Fruit fly (Drosophila melanogaster) whole organism, embryonic: ENCODE results near the gene MRG15.
A peak's percentile ranks its signal among the peaks of the same experiment; 100 is the strongest.

Source experiments
- Adf1 ChIP-seq: fragments of 200-800 bp; sonication (Bioruptor generic); IDR thresholded peaks from 2 replicates; pipeline ENCODE4 v1.3.6; 2022; ENCODE audit warnings: missing biosample characterization, missing genetic modification characterization
- B-H1 ChIP-seq: fragments of 200-800 bp; sonication (Bioruptor generic); IDR thresholded peaks from 3 replicates; pipeline ENCODE4 v1.3.6; 2022; ENCODE audit warnings: missing biosample characterization, missing genetic modification characterization
- B-H2 ChIP-seq: fragments of 200-800 bp; sonication (Bioruptor generic); optimal IDR thresholded peaks from 2 replicates; lab custom pipeline; 2018; ENCODE audit warnings: missing biosample characterization, mild to moderate bottlenecking, missing genetic modification characterization
- CG1024 ChIP-seq: fragments of 200-800 bp; sonication (Bioruptor generic); IDR thresholded peaks from 2 replicates; pipeline ENCODE4 v1.3.6; 2022; ENCODE audit warnings: missing biosample characterization, missing genetic modification characterization
- CG10321 ChIP-seq: fragments of 200-800 bp; sonication (Bioruptor generic); IDR thresholded peaks from 2 replicates; pipeline ENCODE4 v1.3.6; 2022; ENCODE audit warnings: missing biosample characterization, missing genetic modification characterization
- CG13424 ChIP-seq: fragments of 200-800 bp; sonication (Bioruptor generic); optimal IDR thresholded peaks from 2 replicates; lab custom pipeline; 2019; ENCODE audit warnings: missing biosample characterization, mild to moderate bottlenecking, missing genetic modification characterization, moderate library complexity
- CG13894 ChIP-seq: fragments of 200-800 bp; sonication (Bioruptor generic); optimal IDR thresholded peaks from 3 replicates; lab custom pipeline; 2018; ENCODE audit warnings: missing biosample characterization, mild to moderate bottlenecking, missing genetic modification characterization, moderate library complexity
- CG14965 ChIP-seq: fragments of 200-800 bp; sonication (Bioruptor generic); optimal IDR thresholded peaks from 2 replicates; lab custom pipeline; 2016; ENCODE audit warnings: missing biosample characterization, missing genetic modification characterization, borderline replicate concordance
- CG15479 ChIP-seq: fragments of 200-800 bp; sonication (Bioruptor generic); optimal IDR thresholded peaks from 3 replicates; lab custom pipeline; 2019; ENCODE audit warnings: missing biosample characterization, mild to moderate bottlenecking, missing genetic modification characterization, moderate library complexity
- CG30431 ChIP-seq: fragments of 200-800 bp; sonication (Bioruptor generic); optimal IDR thresholded peaks from 2 replicates; lab custom pipeline; 2017; ENCODE audit warnings: missing biosample characterization, missing genetic modification characterization
- CG31365 ChIP-seq: fragments of 200-800 bp; sonication (Bioruptor generic); optimal IDR thresholded peaks from 2 replicates; lab custom pipeline; 2018; ENCODE audit warnings: missing biosample characterization, mild to moderate bottlenecking, missing genetic modification characterization
- CG33557 ChIP-seq: fragments of 200-800 bp; sonication (Bioruptor generic); optimal IDR thresholded peaks from 2 replicates; lab custom pipeline; 2019; ENCODE audit warnings: missing biosample characterization, mild to moderate bottlenecking, missing genetic modification characterization, moderate library complexity
- CG5245 ChIP-seq: fragments of 200-800 bp; sonication (Bioruptor generic); optimal IDR thresholded peaks from 3 replicates; lab custom pipeline; 2016; ENCODE audit warnings: missing biosample characterization, missing genetic modification characterization
- CG7271 ChIP-seq: fragments of 200-800 bp; sonication (Bioruptor generic); optimal IDR thresholded peaks from 2 replicates; lab custom pipeline; 2018; ENCODE audit warnings: missing biosample characterization, mild to moderate bottlenecking, missing genetic modification characterization, moderate library complexity
- CG8478 ChIP-seq: fragments of >200 bp; optimal IDR thresholded peaks from 2 replicates; lab custom pipeline; 2018
- CG9932 ChIP-seq: fragments of 200-800 bp; sonication (Bioruptor generic); IDR thresholded peaks from 2 replicates; pipeline ENCODE4 v1.3.6; 2022; ENCODE audit warnings: missing biosample characterization, missing genetic modification characterization
- Deaf1 ChIP-seq: fragments of 200-800 bp; optimal IDR thresholded peaks from 3 replicates; lab custom pipeline; 2019; ENCODE audit warnings: missing biosample characterization, mild to moderate bottlenecking, missing genetic modification characterization, moderate library complexity
- Dp ChIP-seq: fragments of 200-800 bp; sonication (Bioruptor generic); optimal IDR thresholded peaks from 2 replicates; lab custom pipeline; 2018; ENCODE audit warnings: missing biosample characterization, mild to moderate bottlenecking, missing genetic modification characterization, moderate library complexity
- E2f2 ChIP-seq: fragments of 200-800 bp; sonication (Bioruptor generic); IDR thresholded peaks from 2 replicates; pipeline ENCODE4 v1.3.6; 2022; ENCODE audit warnings: missing biosample characterization, missing genetic modification characterization
- Ets65A ChIP-seq: fragments of 200-800 bp; sonication (Bioruptor generic); peaks from one replicate; lab custom pipeline; 2016; ENCODE audit warnings: missing biosample characterization, missing genetic modification characterization
- Fer2 ChIP-seq: fragments of 200-800 bp; sonication (Bioruptor generic); optimal IDR thresholded peaks from 2 replicates; lab custom pipeline; 2018; ENCODE audit warnings: missing biosample characterization, mild to moderate bottlenecking, missing genetic modification characterization, moderate library complexity
- Med ChIP-seq: fragments of 200-800 bp; sonication (Bioruptor generic); peaks from one replicate; lab custom pipeline; 2016; ENCODE audit warnings: missing biosample characterization, missing genetic modification characterization, mild to moderate bottlenecking, inconsistent platforms, moderate library complexity
- Mes4 ChIP-seq: fragments of 200-800 bp; sonication (Bioruptor generic); optimal IDR thresholded peaks from 2 replicates; lab custom pipeline; 2016; ENCODE audit warnings: missing biosample characterization, missing genetic modification characterization
- NFAT ChIP-seq: fragments of 200-800 bp; sonication (Bioruptor generic); IDR thresholded peaks from 2 replicates; pipeline ENCODE4 v1.3.6; 2022; ENCODE audit warnings: missing biosample characterization, missing genetic modification characterization
- Optix ChIP-seq: fragments of 200-800 bp; sonication (Bioruptor generic); IDR thresholded peaks from 3 replicates; pipeline ENCODE4 v1.3.6; 2022; ENCODE audit warnings: missing biosample characterization, missing genetic modification characterization
- Xrp1 ChIP-seq: fragments of 200-800 bp; sonication (Bioruptor generic); IDR thresholded peaks from 2 replicates; pipeline ENCODE4 v1.3.6; 2022; ENCODE audit warnings: missing biosample characterization, missing genetic modification characterization
- az2 ChIP-seq: fragments of 200-800 bp; sonication (Bioruptor generic); optimal IDR thresholded peaks from 3 replicates; lab custom pipeline; 2016; ENCODE audit warnings: missing biosample characterization, missing genetic modification characterization
- cato ChIP-seq: fragments of 200-800 bp; sonication (Bioruptor generic); optimal IDR thresholded peaks from 2 replicates; lab custom pipeline; 2016; ENCODE audit warnings: missing biosample characterization, missing genetic modification characterization, borderline replicate concordance
- cg ChIP-seq: fragments of 200-800 bp; sonication (Bioruptor generic); optimal IDR thresholded peaks from 3 replicates; lab custom pipeline; 2019; ENCODE audit warnings: missing biosample characterization, mild to moderate bottlenecking, missing genetic modification characterization, moderate library complexity
- chm ChIP-seq: fragments of 200-800 bp; sonication (Bioruptor generic); IDR thresholded peaks from 2 replicates; pipeline ENCODE4 v1.3.6; 2022; ENCODE audit warnings: missing biosample characterization, missing genetic modification characterization
- cwo ChIP-seq: fragments of 200-800 bp; sonication (Bioruptor generic); optimal IDR thresholded peaks from 3 replicates; lab custom pipeline; 2017; ENCODE audit warnings: missing biosample characterization, missing genetic modification characterization, mild to moderate bottlenecking, moderate library complexity, missing genetic modification reagents
- exex ChIP-seq: fragments of 200-800 bp; sonication (Bioruptor generic); optimal IDR thresholded peaks from 4 replicates; lab custom pipeline; 2018; ENCODE audit warnings: missing biosample characterization, mild to moderate bottlenecking, missing genetic modification characterization, moderate library complexity
- fd3F ChIP-seq: fragments of 200-800 bp; sonication (Bioruptor generic); optimal IDR thresholded peaks from 2 replicates; lab custom pipeline; 2018; ENCODE audit warnings: missing biosample characterization, mild to moderate bottlenecking, missing genetic modification characterization, moderate library complexity
- grn ChIP-seq: fragments of 200-800 bp; sonication (Bioruptor generic); optimal IDR thresholded peaks from 3 replicates; lab custom pipeline; 2017; ENCODE audit warnings: missing biosample characterization, missing genetic modification characterization
- gsb ChIP-seq: fragments of 200-800 bp; sonication (Bioruptor generic); IDR thresholded peaks from 2 replicates; pipeline ENCODE4 v1.3.6; 2022; ENCODE audit warnings: missing biosample characterization, missing genetic modification characterization
- h ChIP-seq: fragments of >200 bp; optimal IDR thresholded peaks from 2 replicates; lab custom pipeline; 2017
- kah ChIP-seq: fragments of 200-800 bp; sonication (Bioruptor generic); optimal IDR thresholded peaks from 2 replicates; lab custom pipeline; 2018; ENCODE audit warnings: missing biosample characterization, mild to moderate bottlenecking, missing genetic modification characterization
- nau ChIP-seq: fragments of 200-800 bp; sonication (Bioruptor generic); optimal IDR thresholded peaks from 3 replicates; lab custom pipeline; 2017; ENCODE audit warnings: missing biosample characterization, mild to moderate bottlenecking, missing genetic modification characterization, missing genetic modification reagents
- nom ChIP-seq: fragments of 200-800 bp; sonication (Bioruptor generic); optimal IDR thresholded peaks from 2 replicates; lab custom pipeline; 2017; ENCODE audit warnings: missing biosample characterization, missing genetic modification characterization, mild to moderate bottlenecking, moderate library complexity, missing genetic modification reagents
- pho ChIP-seq: fragments of 200-800 bp; sonication (Bioruptor generic); optimal IDR thresholded peaks from 2 replicates; lab custom pipeline; 2016; ENCODE audit warnings: missing biosample characterization, missing genetic modification characterization
- pita ChIP-seq: fragments of 200-800 bp; sonication (Bioruptor generic); optimal IDR thresholded peaks from 2 replicates; lab custom pipeline; 2017; ENCODE audit warnings: missing biosample characterization, mild to moderate bottlenecking, missing genetic modification characterization
- pum ChIP-seq: fragments of 200-800 bp; sonication (Bioruptor generic); optimal IDR thresholded peaks from 2 replicates; lab custom pipeline; 2016; ENCODE audit warnings: missing biosample characterization, missing genetic modification characterization
- rib ChIP-seq: fragments of 200-800 bp; sonication (Bioruptor generic); IDR thresholded peaks from 2 replicates; pipeline ENCODE4 v1.3.6; 2022; ENCODE audit warnings: missing biosample characterization, missing genetic modification characterization
- row ChIP-seq: fragments of 200-800 bp; sonication (Bioruptor generic); IDR thresholded peaks from 3 replicates; pipeline ENCODE4 v1.3.6; 2022; ENCODE audit warnings: missing biosample characterization, missing genetic modification characterization
- salm ChIP-seq: fragments of 200-800 bp; sonication (Bioruptor generic); optimal IDR thresholded peaks from 2 replicates; lab custom pipeline; 2018; ENCODE audit warnings: missing biosample characterization, mild to moderate bottlenecking, missing genetic modification characterization
- sc ChIP-seq, 3 experiments: fragments of >200 bp in 2 of 3; fragments of 200-800 bp in 1 of 3; sonication (Bioruptor generic) in 1 of 3; optimal IDR thresholded peaks; 2 replicates in 2 of 3; 3 replicates in 1 of 3; lab custom pipeline; 2017; ENCODE audit warnings: mild to moderate bottlenecking in 1 of 3, missing biosample characterization in 1 of 3, missing genetic modification characterization in 1 of 3, missing genetic modification reagents in 1 of 3
- sens ChIP-seq: fragments of 200-800 bp; sonication (Bioruptor generic); peaks from one replicate; lab custom pipeline; 2016; ENCODE audit warnings: missing biosample characterization, missing genetic modification characterization
- sim ChIP-seq: fragments of 200-800 bp; sonication (Bioruptor generic); IDR thresholded peaks from 2 replicates; pipeline ENCODE4 v1.3.6; 2022; ENCODE audit warnings: missing biosample characterization, missing genetic modification characterization
- sima ChIP-seq: fragments of 200-800 bp; sonication (Bioruptor generic); optimal IDR thresholded peaks from 2 replicates; lab custom pipeline; 2016; ENCODE audit warnings: missing biosample characterization, missing genetic modification characterization
- sob ChIP-seq: fragments of 200-800 bp; sonication (Bioruptor generic); IDR thresholded peaks from 2 replicates; pipeline ENCODE4 v1.3.6; 2022; ENCODE audit warnings: missing biosample characterization, missing genetic modification characterization
- sqz ChIP-seq: fragments of 200-800 bp; sonication (Bioruptor generic); optimal IDR thresholded peaks from 3 replicates; lab custom pipeline; 2018; ENCODE audit warnings: missing biosample characterization, mild to moderate bottlenecking, missing genetic modification characterization
- z ChIP-seq: fragments of 200-800 bp; sonication (Bioruptor generic); IDR thresholded peaks from 3 replicates; pipeline ENCODE4 v1.3.6; 2022; ENCODE audit warnings: missing biosample characterization, missing genetic modification characterization

The MRG15 gene

DNA sequence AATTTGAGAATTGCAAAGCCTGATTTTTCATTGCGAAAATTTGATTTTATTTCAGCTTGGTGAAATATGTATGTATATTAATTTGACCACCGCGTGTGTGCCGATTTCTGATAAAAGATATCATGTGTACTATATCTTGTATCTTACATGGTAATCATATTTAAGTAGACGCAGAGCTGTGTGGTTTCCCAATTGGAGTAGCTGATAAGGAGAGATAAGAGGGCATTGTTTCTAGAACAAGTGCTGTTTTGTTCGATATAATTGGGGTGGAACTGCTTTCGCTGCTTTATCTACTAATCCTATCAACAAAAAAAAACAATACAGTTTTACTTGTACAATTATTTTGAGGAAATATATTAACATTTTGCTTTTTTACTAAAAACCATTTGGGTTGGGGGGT is 31.3 kb downstream of the MRG15 start (continued):
- TF ChIP-seq CG5245 (GFP tag; lab: Kevin White, UChicago) (no peak), salm (tag; lab: Kevin White, UChicago) (no peak), CG13424 (tag; lab: Kevin White, UChicago) (no peak), grn (GFP tag; lab: Kevin White, UChicago) (peak; percentile 69), CG7271 (tag; lab: Kevin White, UChicago) (no peak), cato (GFP tag; lab: Kevin White, UChicago) (no peak), sima (GFP tag; lab: Kevin White, UChicago) (no peak), Xrp1 (no peak), z (no peak), exex (tag; lab: Kevin White, UChicago) (peak; percentile 67), Optix (GFP tag; lab: Robert Waterston, UW) (no peak), gsb (GFP tag; lab: Robert Waterston, UW) (no peak), Dp (GFP tag; lab: Kevin White, UChicago) (no peak), CG10321 (no peak), Med (peak; percentile 27), row (no peak), sc (optimal IDR thresholded peaks at IDR 0.05; lab: Kevin White, UChicago) (no peak), sc (GFP tag; optimal IDR thresholded peaks at IDR 0.05; lab: Kevin White, UChicago) (no peak), CG14965 (GFP tag; lab: Kevin White, UChicago) (no peak), Fer2 (tag; lab: Kevin White, UChicago) (no peak), chm (GFP tag; lab: Robert Waterston, UW) (no peak), sim (GFP tag; lab: Robert Waterston, UW) (no peak), sob (GFP tag; lab: Robert Waterston, UW) (no peak), sens (GFP tag; lab: Kevin White, UChicago) (peak; percentile 72), CG30431 (GFP tag; lab: Kevin White, UChicago) (no peak), CG31365 (tag; lab: Kevin White, UChicago) (no peak), cwo (peak; percentile 0), pita (GFP tag; lab: Kevin White, UChicago) (no peak), NFAT (GFP tag; lab: Robert Waterston, UW) (no peak), pum (no peak), Deaf1 (tag; lab: Kevin White, UChicago) (no peak)

DNA sequence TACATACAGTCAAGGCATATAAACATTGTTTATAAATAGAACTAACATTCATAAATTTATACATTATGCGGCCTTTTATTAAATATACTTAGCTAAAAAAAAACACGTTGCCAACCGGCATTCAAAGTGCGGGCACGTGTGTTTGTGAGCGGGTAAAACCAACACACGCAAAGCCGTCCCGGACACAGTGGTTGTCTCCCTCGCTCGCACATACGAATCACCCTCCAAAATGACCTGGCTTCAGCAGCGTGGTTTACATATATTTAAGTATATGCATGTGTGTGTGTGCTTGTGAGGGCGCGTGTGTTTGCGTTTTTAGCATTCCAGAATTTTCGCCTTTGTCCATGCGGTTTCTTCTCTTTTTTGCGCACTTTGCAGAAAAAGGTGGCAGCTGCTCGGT is 34.5 kb downstream of the MRG15 start:
- TF ChIP-seq sqz (GFP tag; lab: Kevin White, UChicago) (peak; percentile 45), fd3F (GFP tag; lab: Kevin White, UChicago) (no peak), Adf1 (GFP tag; lab: Robert Waterston, UW) (peak; percentile 43; the same call in 1 of the 2 replicates), nau (GFP tag; lab: Kevin White, UChicago) (no peak), CG15479 (GFP tag; lab: Kevin White, UChicago) (peak; percentile 82), B-H2 (GFP tag; lab: Kevin White, UChicago) (peak; percentile 49), CG33557 (GFP tag; lab: Kevin White, UChicago) (peak; percentile 8), CG10321 (peak; percentile 97), CG1024 (no peak), pho (GFP tag; lab: Kevin White, UChicago) (no peak), h (no peak), cg (GFP tag; lab: Kevin White, UChicago) (peak; percentile 98), E2f2 (0 out of 2 replicates have a peak, but pooled peaks have one; percentile 20), CG13894 (tag; lab: Kevin White, UChicago) (peak; percentile 10), Mes4 (GFP tag; lab: Kevin White, UChicago) (no peak), nom (GFP tag; lab: Kevin White, UChicago) (no peak), kah (GFP tag; lab: Kevin White, UChicago) (peak; percentile 29), rib (GFP tag; lab: Robert Waterston, UW) (peak; percentile 78), CG8478 (lab: Kevin White, UChicago) (peak; percentile 88), B-H1 (GFP tag; lab: Robert Waterston, UW) (no peak), sens (GFP tag; lab: Kevin White, UChicago) (peak; percentile 42), Ets65A (GFP tag; lab: Kevin White, UChicago) (peak; percentile 81), CG9932 (GFP tag; lab: Robert Waterston, UW) (peak; percentile 28; the same call in 1 of the 2 replicates), az2 (GFP tag; lab: Kevin White, UChicago) (no peak)
